Fruit fly (Drosophila melanogaster) whole organism, embryonic: Measurements from ENCODE around the gene CG13097.

Experiments
- Antp ChIP-seq: fragments of 200-800 bp; sonication (Bioruptor generic); optimal IDR thresholded peaks from 3 replicates; lab custom pipeline; 2016; ENCODE audit warnings: missing biosample characterization, missing genetic modification characterization
- B-H2 ChIP-seq: fragments of 200-800 bp; sonication (Bioruptor generic); optimal IDR thresholded peaks from 2 replicates; lab custom pipeline; 2018; ENCODE audit warnings: missing biosample characterization, mild to moderate bottlenecking, missing genetic modification characterization
- Bteb2 ChIP-seq: fragments of 200-800 bp; sonication (Bioruptor generic); optimal IDR thresholded peaks from 2 replicates; lab custom pipeline; 2016; ENCODE audit warnings: missing biosample characterization, missing genetic modification characterization
- CG10321 ChIP-seq: fragments of 200-800 bp; sonication (Bioruptor generic); IDR thresholded peaks from 2 replicates; pipeline ENCODE4 v1.3.6; 2022; ENCODE audit warnings: missing biosample characterization, missing genetic modification characterization
- CG10654 ChIP-seq: fragments of 200-800 bp; sonication (Bioruptor generic); optimal IDR thresholded peaks from 2 replicates; lab custom pipeline; 2016; ENCODE audit warnings: missing biosample characterization, missing genetic modification characterization
- CG11560 ChIP-seq: fragments of 200-800 bp; sonication (Bioruptor generic); IDR thresholded peaks from 3 replicates; pipeline ENCODE4 v1.3.6; 2022; ENCODE audit warnings: missing biosample characterization, missing genetic modification characterization
- CG12155 ChIP-seq: fragments of 200-800 bp; sonication (Bioruptor generic); optimal IDR thresholded peaks from 3 replicates; lab custom pipeline; 2016; ENCODE audit warnings: missing biosample characterization, missing genetic modification characterization
- CG1529 ChIP-seq: fragments of 200-800 bp; sonication (Bioruptor generic); optimal IDR thresholded peaks from 3 replicates; lab custom pipeline; 2018; ENCODE audit warnings: missing biosample characterization, missing genetic modification characterization
- CG15601 ChIP-seq: fragments of 200-800 bp; sonication (Bioruptor generic); optimal IDR thresholded peaks from 3 replicates; lab custom pipeline; 2019; ENCODE audit warnings: missing biosample characterization, mild to moderate bottlenecking, missing genetic modification characterization, moderate library complexity
- CG16815 ChIP-seq: fragments of 200-800 bp; sonication (Bioruptor generic); optimal IDR thresholded peaks from 3 replicates; lab custom pipeline; 2017; ENCODE audit warnings: missing biosample characterization, mild to moderate bottlenecking, missing genetic modification characterization
- CG3065 ChIP-seq: fragments of 200-800 bp; sonication (Bioruptor generic); optimal IDR thresholded peaks from 2 replicates; lab custom pipeline; 2016; ENCODE audit warnings: missing biosample characterization, missing genetic modification characterization
- CG31365 ChIP-seq: fragments of 200-800 bp; sonication (Bioruptor generic); optimal IDR thresholded peaks from 2 replicates; lab custom pipeline; 2018; ENCODE audit warnings: missing biosample characterization, mild to moderate bottlenecking, missing genetic modification characterization
- CG31388 ChIP-seq: fragments of 200-800 bp; sonication (Bioruptor generic); optimal IDR thresholded peaks from 2 replicates; lab custom pipeline; 2016; ENCODE audit warnings: missing biosample characterization, missing genetic modification characterization
- CG3281 ChIP-seq: fragments of 200-800 bp; sonication (Bioruptor generic); optimal IDR thresholded peaks from 3 replicates; lab custom pipeline; 2017; ENCODE audit warnings: missing biosample characterization, mild to moderate bottlenecking, missing genetic modification characterization
- CG4424 ChIP-seq: fragments of 200-800 bp; sonication (Bioruptor generic); optimal IDR thresholded peaks from 3 replicates; lab custom pipeline; 2016; ENCODE audit warnings: missing biosample characterization, missing genetic modification characterization
- CG6272 ChIP-seq: fragments of 200-800 bp; sonication (Bioruptor generic); IDR thresholded peaks from 2 replicates; pipeline ENCODE4 v1.3.6; 2022; ENCODE audit warnings: missing biosample characterization, missing genetic modification characterization
- CG6654 ChIP-seq: fragments of 200-800 bp; sonication (Bioruptor generic); optimal IDR thresholded peaks from 2 replicates; lab custom pipeline; 2017; ENCODE audit warnings: missing biosample characterization, mild to moderate bottlenecking, missing genetic modification characterization
- CG8388 ChIP-seq: fragments of 200-800 bp; sonication (Bioruptor generic); optimal IDR thresholded peaks from 2 replicates; lab custom pipeline; 2019; ENCODE audit warnings: missing biosample characterization, mild to moderate bottlenecking, missing genetic modification characterization, moderate library complexity
- D19A ChIP-seq: fragments of 200-800 bp; optimal IDR thresholded peaks from 3 replicates; lab custom pipeline; 2019; ENCODE audit warnings: missing biosample characterization, mild to moderate bottlenecking, missing genetic modification characterization, moderate library complexity
- E2f2 ChIP-seq: fragments of 200-800 bp; sonication (Bioruptor generic); IDR thresholded peaks from 2 replicates; pipeline ENCODE4 v1.3.6; 2022; ENCODE audit warnings: missing biosample characterization, missing genetic modification characterization
- Elba2 ChIP-seq: fragments of 200-800 bp; sonication (Bioruptor generic); optimal IDR thresholded peaks from 3 replicates; lab custom pipeline; 2016; ENCODE audit warnings: missing biosample characterization, missing genetic modification characterization
- HmgD ChIP-seq: fragments of 200-800 bp; sonication (Bioruptor generic); optimal IDR thresholded peaks from 3 replicates; lab custom pipeline; 2016; ENCODE audit warnings: missing biosample characterization, missing genetic modification characterization
- MTF-1 ChIP-seq: fragments of 200-800 bp; sonication (Bioruptor generic); optimal IDR thresholded peaks from 2 replicates; lab custom pipeline; 2018; ENCODE audit warnings: missing biosample characterization, mild to moderate bottlenecking, missing genetic modification characterization, borderline replicate concordance
- Myb ChIP-seq: fragments of 200-800 bp; sonication (Bioruptor generic); optimal IDR thresholded peaks from 2 replicates; lab custom pipeline; 2016; ENCODE audit warnings: missing biosample characterization, missing genetic modification characterization
- Side ChIP-seq: fragments of 200-800 bp; sonication (Bioruptor generic); optimal IDR thresholded peaks from 2 replicates; lab custom pipeline; 2016; ENCODE audit warnings: missing biosample characterization, missing genetic modification characterization
- Ssrp ChIP-seq: fragments of 200-800 bp; sonication (Bioruptor generic); optimal IDR thresholded peaks from 2 replicates; lab custom pipeline; 2018; ENCODE audit warnings: missing biosample characterization, mild to moderate bottlenecking, missing genetic modification characterization, moderate library complexity
- Trl ChIP-seq, 3 experiments: fragments of >200 bp in 2 of 3; fragments of 200-800 bp in 1 of 3; sonication (Bioruptor generic) in 1 of 3; optimal IDR thresholded peaks; 2 replicates in 1 of 3; 3 replicates in 2 of 3; lab custom pipeline; 2016 to 2017; ENCODE audit warnings: missing biosample characterization in 1 of 3, missing genetic modification characterization in 1 of 3
- Xrp1 ChIP-seq: fragments of 200-800 bp; sonication (Bioruptor generic); IDR thresholded peaks from 2 replicates; pipeline ENCODE4 v1.3.6; 2022; ENCODE audit warnings: missing biosample characterization, missing genetic modification characterization
- cas ChIP-seq: fragments of 200-800 bp; sonication (Bioruptor generic); IDR thresholded peaks from 2 replicates; pipeline ENCODE4 v1.3.6; 2022; ENCODE audit warnings: missing biosample characterization, missing genetic modification characterization
- da ChIP-seq: fragments of 200-800 bp; sonication (Bioruptor generic); optimal IDR thresholded peaks from 2 replicates; lab custom pipeline; 2016; ENCODE audit warnings: missing biosample characterization, missing genetic modification characterization
- en ChIP-seq: fragments of 200-800 bp; sonication (Bioruptor generic); optimal IDR thresholded peaks from 2 replicates; lab custom pipeline; 2016; ENCODE audit warnings: missing biosample characterization, missing genetic modification characterization
- fd96Cb ChIP-seq: fragments of 200-800 bp; sonication (Bioruptor generic); optimal IDR thresholded peaks from 2 replicates; lab custom pipeline; 2018; ENCODE audit warnings: missing biosample characterization, mild to moderate bottlenecking, missing genetic modification characterization, moderate library complexity
- grau ChIP-seq: fragments of 200-800 bp; optimal IDR thresholded peaks from 3 replicates; lab custom pipeline; 2019; ENCODE audit warnings: missing biosample characterization, mild to moderate bottlenecking, missing genetic modification characterization, moderate library complexity
- ham ChIP-seq: fragments of 200-800 bp; sonication (Bioruptor generic); IDR thresholded peaks from 2 replicates; pipeline ENCODE4 v1.3.6; 2022; ENCODE audit warnings: missing biosample characterization, missing genetic modification characterization
- jigr1 ChIP-seq: fragments of 200-800 bp; sonication (Bioruptor generic); IDR thresholded peaks from 3 replicates; pipeline ENCODE4 v1.3.6; 2022; ENCODE audit warnings: missing biosample characterization, missing genetic modification characterization
- kay ChIP-seq: fragments of 200-800 bp; sonication (Bioruptor generic); optimal IDR thresholded peaks from 2 replicates; lab custom pipeline; 2016; ENCODE audit warnings: missing biosample characterization, missing genetic modification characterization
- ken ChIP-seq: fragments of 200-800 bp; sonication (Bioruptor generic); IDR thresholded peaks from 3 replicates; pipeline ENCODE4 v1.3.6; 2022; ENCODE audit warnings: missing biosample characterization, missing genetic modification characterization
- lov ChIP-seq, 2 experiments: fragments of 200-800 bp in 1 of 2; fragments of >200 bp in 1 of 2; sonication (Bioruptor generic) in 1 of 2; IDR thresholded peaks in 1 of 2; optimal IDR thresholded peaks in 1 of 2; 2 replicates in 1 of 2; 3 replicates in 1 of 2; pipeline versions ENCODE4 v1.3.6 to Lab custom; 2017 to 2022; ENCODE audit warnings: missing biosample characterization in 1 of 2, missing genetic modification characterization in 1 of 2
- pan ChIP-seq, 4 experiments: fragments of >200 bp in 3 of 4; fragments of 200-800 bp in 1 of 4; sonication (Bioruptor generic) in 1 of 4; optimal IDR thresholded peaks in 3 of 4; IDR thresholded peaks in 1 of 4; 2 replicates each; pipeline versions ENCODE4 v1.3.6 to Lab custom; 2017 to 2022; ENCODE audit warnings: missing biosample characterization in 2 of 4, missing genetic modification characterization in 2 of 4, mixed read lengths in 1 of 4
- pho ChIP-seq: fragments of 200-800 bp; sonication (Bioruptor generic); optimal IDR thresholded peaks from 2 replicates; lab custom pipeline; 2016; ENCODE audit warnings: missing biosample characterization, missing genetic modification characterization
- pzg ChIP-seq: fragments of 200-800 bp; sonication (Bioruptor generic); optimal IDR thresholded peaks from 3 replicates; lab custom pipeline; 2018; ENCODE audit warnings: missing biosample characterization, mild to moderate bottlenecking, missing genetic modification characterization, moderate library complexity
- sc ChIP-seq, 3 experiments: fragments of >200 bp in 2 of 3; fragments of 200-800 bp in 1 of 3; sonication (Bioruptor generic) in 1 of 3; optimal IDR thresholded peaks; 2 replicates in 2 of 3; 3 replicates in 1 of 3; lab custom pipeline; 2017; ENCODE audit warnings: mild to moderate bottlenecking in 1 of 3, missing biosample characterization in 1 of 3, missing genetic modification characterization in 1 of 3, missing genetic modification reagents in 1 of 3
- sens ChIP-seq: fragments of 200-800 bp; sonication (Bioruptor generic); peaks from one replicate; lab custom pipeline; 2016; ENCODE audit warnings: missing biosample characterization, missing genetic modification characterization
- slou ChIP-seq: fragments of 200-800 bp; sonication (Bioruptor generic); optimal IDR thresholded peaks from 3 replicates; lab custom pipeline; 2016; ENCODE audit warnings: missing biosample characterization, missing genetic modification characterization
- slp2 ChIP-seq: fragments of 200-800 bp; sonication (Bioruptor generic); optimal IDR thresholded peaks from 2 replicates; lab custom pipeline; 2016; ENCODE audit warnings: missing biosample characterization, missing genetic modification characterization
- sna ChIP-seq: fragments of 200-800 bp; sonication (Bioruptor generic); IDR thresholded peaks from 2 replicates; pipeline ENCODE4 v1.3.6; 2022; ENCODE audit warnings: missing biosample characterization, missing genetic modification characterization; ENCODE audit not compliant: partially characterized antibody
- sr ChIP-seq: fragments of 200-800 bp; sonication (Bioruptor generic); IDR thresholded peaks from 3 replicates; pipeline ENCODE4 v1.3.6; 2022; ENCODE audit warnings: missing biosample characterization, missing genetic modification characterization
- ttk ChIP-seq: fragments of 200-800 bp; sonication (Bioruptor generic); IDR thresholded peaks from 2 replicates; pipeline ENCODE4 v2.1.2; 2022; ENCODE audit warnings: missing biosample characterization, missing genetic modification characterization
- yki ChIP-seq: fragments of >200 bp; optimal IDR thresholded peaks from 3 replicates; lab custom pipeline; 2018
- zfh1 ChIP-seq: fragments of 200-800 bp; sonication (Bioruptor generic); IDR thresholded peaks from 3 replicates; pipeline ENCODE4 v1.3.6; 2022; ENCODE audit warnings: missing biosample characterization, missing genetic modification characterization

The CG13097 gene

DNA sequence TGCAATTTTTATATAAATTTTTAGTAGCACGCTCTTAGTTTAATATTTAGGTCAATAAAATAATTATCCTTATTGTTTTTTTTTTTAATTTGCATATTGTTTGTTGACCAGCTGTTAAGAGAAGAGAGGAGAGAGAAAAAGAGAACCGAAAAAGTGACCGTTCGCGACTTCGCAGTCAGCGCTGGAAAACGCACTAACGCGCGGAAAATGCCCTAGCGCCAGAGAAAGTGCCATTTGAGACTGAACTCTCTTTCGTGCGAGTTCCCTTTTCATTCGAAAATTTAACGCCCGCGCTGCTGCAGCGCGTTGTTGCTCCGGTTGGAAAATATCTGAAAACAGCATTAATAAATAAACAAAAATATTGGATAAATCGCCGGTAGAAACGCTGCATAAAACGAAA is 28.4 kb upstream of the CG13097 start (continued):
- no peak for TF ChIP-seq ham (GFP tag; lab: Robert Waterston, UW)
- no peak for TF ChIP-seq Antp (GFP tag; lab: Kevin White, UChicago)
- TF ChIP-seq CG10321, result 0 out of 2 replicates have a peak, but pooled peaks have one; percentile 5
- TF ChIP-seq CG16815 (GFP tag; lab: Kevin White, UChicago), result no peak
- peak; percentile 10; the same call in 1 of the 3 replicates for TF ChIP-seq zfh1
- TF ChIP-seq CG8388 (GFP tag; lab: Kevin White, UChicago), result no peak
- TF ChIP-seq slp2, result no peak
- no peak for TF ChIP-seq ttk (GFP tag; lab: Robert Waterston, UW)
- no peak for TF ChIP-seq Bteb2 (GFP tag; lab: Kevin White, UChicago)
- TF ChIP-seq HmgD (GFP tag; lab: Kevin White, UChicago), result no peak
- TF ChIP-seq pzg (GFP tag; lab: Kevin White, UChicago), result peak; percentile 31
- no peak for TF ChIP-seq CG3065
- no peak for TF ChIP-seq slou (GFP tag; lab: Kevin White, UChicago)
- no peak for TF ChIP-seq Ssrp
- TF ChIP-seq cas (GFP tag; lab: Robert Waterston, UW), result no peak
- no peak for TF ChIP-seq CG3281 (GFP tag; lab: Kevin White, UChicago)
- TF ChIP-seq E2f2 (GFP tag; lab: Robert Waterston, UW), result no peak; the same call in 1 of the 2 replicates
- no peak for TF ChIP-seq CG31365 (tag; lab: Kevin White, UChicago)
- no peak for TF ChIP-seq CG1529 (GFP tag; lab: Kevin White, UChicago)
- TF ChIP-seq CG31388 (GFP tag; lab: Kevin White, UChicago), result no peak
- no peak for TF ChIP-seq CG10654 (GFP tag; lab: Kevin White, UChicago)
- no peak for TF ChIP-seq kay (GFP tag; lab: Kevin White, UChicago)
- no peak for TF ChIP-seq CG6272 (GFP tag; lab: Robert Waterston, UW)
- TF ChIP-seq CG4424, result no peak
- peak; percentile 4 for TF ChIP-seq CG15601
- TF ChIP-seq da (GFP tag; lab: Kevin White, UChicago), result no peak
- TF ChIP-seq CG12155, result no peak
- no peak for TF ChIP-seq jigr1
- peak; percentile 1 for TF ChIP-seq Myb (GFP tag; lab: Kevin White, UChicago)
- no peak for TF ChIP-seq fd96Cb (tag; lab: Kevin White, UChicago)
- TF ChIP-seq, all 482 proteins: peak for 103

DNA sequence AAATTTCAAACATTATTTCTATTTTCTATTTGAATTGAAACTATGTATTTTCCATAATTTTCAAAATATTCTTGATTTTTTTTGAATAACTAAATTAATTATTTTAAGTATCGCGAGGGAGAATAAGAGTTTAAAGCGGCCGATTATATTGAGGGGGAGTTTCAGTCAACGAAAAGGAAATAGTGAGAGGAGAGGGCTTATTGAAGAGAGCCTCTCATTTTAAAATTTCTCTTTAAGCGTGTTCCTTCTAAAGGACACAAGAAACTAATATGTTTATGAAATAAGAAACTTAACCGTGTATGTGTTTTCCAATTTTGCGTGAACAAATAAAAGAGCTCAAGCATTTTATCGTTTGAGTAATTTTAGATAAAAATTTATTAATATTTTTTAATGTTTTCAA is 28.0 kb upstream of the CG13097 start:
- TF ChIP-seq sna (GFP tag; lab: Robert Waterston, UW) (0 out of 2 replicates have a peak, but pooled peaks have one; percentile 7), Trl (optimal IDR thresholded peaks at IDR 0.05; lab: Kevin White, UChicago) (peak in 1 of 2 experiments; percentile 89), Trl (GFP tag; optimal IDR thresholded peaks at IDR 0.05; lab: Kevin White, UChicago) (no peak), yki (peak; percentile 75), sc (optimal IDR thresholded peaks at IDR 0.05; lab: Kevin White, UChicago) (no peak), sc (GFP tag; optimal IDR thresholded peaks at IDR 0.05; lab: Kevin White, UChicago) (no peak)
- TF ChIP-seq, all 482 proteins: peak for 3

- TF ChIP-seq CG6654 (GFP tag; lab: Kevin White, UChicago) (no peak), D19A (tag; lab: Kevin White, UChicago) (peak; percentile 64), pan (optimal IDR thresholded peaks at IDR 0.05; lab: Kevin White, UChicago) (no peak), pan (GFP tag; optimal IDR thresholded peaks at IDR 0.05 in 1 of 2, IDR thresholded peaks at IDR 0.05 in 1 of 2) (peak in 1 of 2 experiments; percentile 6), B-H2 (GFP tag; lab: Kevin White, UChicago) (no peak), sens (GFP tag; lab: Kevin White, UChicago) (peak; percentile 50), sr (GFP tag; lab: Robert Waterston, UW) (no peak), grau (no peak), en (GFP tag; lab: Kevin White, UChicago) (no peak), ken (GFP tag; lab: Robert Waterston, UW) (no peak), Xrp1 (GFP tag; lab: Robert Waterston, UW) (0 out of 2 replicates have a peak, but pooled peaks have one; percentile 4), MTF-1 (no peak), Elba2 (GFP tag; lab: Kevin White, UChicago) (peak; percentile 82), lov (optimal IDR thresholded peaks at IDR 0.05; lab: Kevin White, UChicago) (no peak), lov (GFP tag; IDR thresholded peaks at IDR 0.05; lab: Robert Waterston, UW) (no peak), Side (GFP tag; lab: Kevin White, UChicago) (no peak), pho (GFP tag; lab: Kevin White, UChicago) (no peak), CG11560 (tag; lab: Robert Waterston, UW) (no peak)
Observed at dm6 chr2L:8542234-8542572, 27.5 kb upstream of the CG13097 start.
